Fruit fly (Drosophila melanogaster) whole organism, prepupa: ENCODE data around the gene CG13631.
A peak's percentile ranks its signal among the peaks of the same experiment; 100 is the strongest.

Experiments used
- Blimp-1 ChIP-seq: fragments of 200-800 bp; sonication (Bioruptor generic); optimal IDR thresholded peaks from 3 replicates; lab custom pipeline; 2017; ENCODE audit warnings: missing biosample characterization, missing genetic modification characterization, mild to moderate bottlenecking, moderate library complexity, missing genetic modification reagents
- CG10631 ChIP-seq: fragments of 200-800 bp; sonication (Bioruptor generic); optimal IDR thresholded peaks from 2 replicates; lab custom pipeline; 2016; ENCODE audit warnings: missing biosample characterization, missing genetic modification characterization
- CG3919 ChIP-seq: fragments of 200-800 bp; sonication (Bioruptor generic); optimal IDR thresholded peaks from 3 replicates; lab custom pipeline; 2016; ENCODE audit warnings: missing biosample characterization, missing genetic modification characterization
- CG6163 ChIP-seq: fragments of 200-800 bp; sonication (Bioruptor generic); IDR thresholded peaks from 3 replicates; pipeline ENCODE4 v1.3.6; 2022; ENCODE audit warnings: missing biosample characterization, missing genetic modification characterization
- CG6808 ChIP-seq: fragments of 200-800 bp; sonication (Bioruptor generic); optimal IDR thresholded peaks from 3 replicates; lab custom pipeline; 2017; ENCODE audit warnings: missing biosample characterization, missing genetic modification characterization, mild to moderate bottlenecking, moderate library complexity, missing genetic modification reagents
- CG8119 ChIP-seq: fragments of 200-800 bp; sonication (Bioruptor generic); IDR thresholded peaks from 3 replicates; pipeline ENCODE4 v1.3.6; 2022; ENCODE audit warnings: missing biosample characterization, missing genetic modification characterization
- Eip75B ChIP-seq: fragments of 200-800 bp; sonication (Bioruptor generic); optimal IDR thresholded peaks from 3 replicates; lab custom pipeline; 2016; ENCODE audit warnings: missing biosample characterization, missing genetic modification characterization
- Eip78C ChIP-seq: fragments of 200-800 bp; sonication (Bioruptor generic); peaks from one replicate; lab custom pipeline; 2016; ENCODE audit warnings: missing biosample characterization, missing genetic modification characterization
- Eip93F ChIP-seq: fragments of 200-800 bp; sonication (Bioruptor generic); optimal IDR thresholded peaks from 2 replicates; lab custom pipeline; 2016; ENCODE audit warnings: missing biosample characterization, mild to moderate bottlenecking, missing genetic modification characterization
- Ets21C ChIP-seq: fragments of 200-800 bp; sonication (Bioruptor generic); optimal IDR thresholded peaks from 3 replicates; lab custom pipeline; 2016; ENCODE audit warnings: missing biosample characterization, missing genetic modification characterization
- Gug ChIP-seq: fragments of 200-800 bp; sonication (Bioruptor generic); IDR thresholded peaks from 2 replicates; pipeline ENCODE4 v1.3.6; 2022; ENCODE audit warnings: missing biosample characterization, missing genetic modification characterization
- Hr38 ChIP-seq: sonication (Bioruptor generic); optimal IDR thresholded peaks from 2 replicates; lab custom pipeline; 2016; ENCODE audit warnings: missing biosample characterization, missing genetic modification characterization
- Met ChIP-seq: fragments of 200-800 bp; sonication (Bioruptor generic); optimal IDR thresholded peaks from 3 replicates; lab custom pipeline; 2016; ENCODE audit warnings: missing biosample characterization, missing genetic modification characterization
- achi ChIP-seq: fragments of 200-800 bp; sonication (Bioruptor generic); optimal IDR thresholded peaks from 3 replicates; lab custom pipeline; 2016; ENCODE audit warnings: missing biosample characterization, missing genetic modification characterization
- acj6 ChIP-seq: fragments of 200-800 bp; sonication (Bioruptor generic); optimal IDR thresholded peaks from 3 replicates; lab custom pipeline; 2016; ENCODE audit warnings: missing biosample characterization, missing genetic modification characterization
- dac ChIP-seq: fragments of 200-800 bp; sonication (Bioruptor generic); optimal IDR thresholded peaks from 2 replicates; lab custom pipeline; 2017; ENCODE audit warnings: missing biosample characterization, mild to moderate bottlenecking, missing genetic modification characterization
- dsx ChIP-seq: fragments of 200-800 bp; optimal IDR thresholded peaks from 3 replicates; lab custom pipeline; 2019; ENCODE audit warnings: missing biosample characterization, mild to moderate bottlenecking, missing genetic modification characterization, moderate library complexity; ENCODE audit not compliant: poor library complexity, severe bottlenecking
- eg ChIP-seq: fragments of 200-800 bp; sonication (Bioruptor generic); IDR thresholded peaks from 3 replicates; pipeline ENCODE4 v1.3.6; 2022; ENCODE audit warnings: missing biosample characterization, missing genetic modification characterization
- esn ChIP-seq: fragments of 200-800 bp; sonication (Bioruptor generic); optimal IDR thresholded peaks from 2 replicates; lab custom pipeline; 2016; ENCODE audit warnings: missing biosample characterization, mild to moderate bottlenecking, missing genetic modification characterization, moderate library complexity
- fd85E ChIP-seq: fragments of 200-800 bp; sonication (Bioruptor generic); optimal IDR thresholded peaks from 3 replicates; lab custom pipeline; 2016; ENCODE audit warnings: missing biosample characterization, missing genetic modification characterization
- lz ChIP-seq: fragments of 200-800 bp; sonication (Bioruptor generic); optimal IDR thresholded peaks from 3 replicates; lab custom pipeline; 2016; ENCODE audit warnings: missing biosample characterization, missing genetic modification characterization
- pdm3 ChIP-seq: fragments of 200-800 bp; sonication (Bioruptor generic); optimal IDR thresholded peaks from 3 replicates; lab custom pipeline; 2016; ENCODE audit warnings: missing biosample characterization, missing genetic modification characterization
- salr ChIP-seq, 2 experiments: fragments of 200-800 bp; sonication (Bioruptor generic); optimal IDR thresholded peaks; 3 replicates each; lab custom pipeline; 2016 to 2018; ENCODE audit warnings: missing biosample characterization in 2 of 2, missing genetic modification characterization in 2 of 2, mild to moderate bottlenecking in 1 of 2
- spab ChIP-seq: fragments of 200-800 bp; sonication (Bioruptor generic); optimal IDR thresholded peaks from 2 replicates; lab custom pipeline; 2017; ENCODE audit warnings: missing biosample characterization, mild to moderate bottlenecking, missing genetic modification characterization, missing genetic modification reagents
- svp ChIP-seq: fragments of 200-800 bp; sonication (Bioruptor generic); peaks from one replicate; lab custom pipeline; 2016; ENCODE audit warnings: missing biosample characterization, missing genetic modification characterization
- topi ChIP-seq: fragments of 200-800 bp; sonication (Bioruptor generic); optimal IDR thresholded peaks from 3 replicates; lab custom pipeline; 2016; ENCODE audit warnings: missing biosample characterization, missing genetic modification characterization
- vri ChIP-seq: fragments of 200-800 bp; sonication (Bioruptor generic); optimal IDR thresholded peaks from 3 replicates; lab custom pipeline; 2016; ENCODE audit warnings: missing biosample characterization, mild to moderate bottlenecking, missing genetic modification characterization

The CG13631 gene

dm6 chr3R:24768538-24769401, at the start of gene CG13631 (continued):
- TF ChIP-seq CG6808 (GFP tag; lab: Kevin White, UChicago) (peak; percentile 80), CG10631 (peak; percentile 97), Hr38 (GFP tag; lab: Kevin White, UChicago) (peak; percentile 81), Eip75B (GFP tag; lab: Kevin White, UChicago) (peak; percentile 98), lz (peak; percentile 98), Met (peak; percentile 96), Gug (GFP tag; lab: Robert Waterston, UW) (peak; percentile 98), acj6 (peak; percentile 98), vri (GFP tag; lab: Kevin White, UChicago) (peak; percentile 93), CG8119 (GFP tag; lab: Robert Waterston, UW) (peak; percentile 99)

dm6 chr3R:24720459-24721370, 48.4 kb upstream of the CG13631 start:
- TF ChIP-seq eg = peak; percentile 43; the same call in 1 of the 3 replicates
- TF ChIP-seq svp (GFP tag; lab: Kevin White, UChicago) = peak; percentile 68
- TF ChIP-seq pdm3 = no peak
- peak; percentile 3 for TF ChIP-seq Eip78C
- no peak for TF ChIP-seq topi (GFP tag; lab: Kevin White, UChicago)
- no peak for TF ChIP-seq Ets21C (GFP tag; lab: Kevin White, UChicago)
- TF ChIP-seq salr (GFP tag; optimal IDR thresholded peaks at IDR 0.05; lab: Kevin White, UChicago) = peak in 1 of 2 experiments; percentile 36
- TF ChIP-seq CG6808 (GFP tag; lab: Kevin White, UChicago) = peak; percentile 6
- TF ChIP-seq achi (GFP tag; lab: Kevin White, UChicago) = peak; percentile 23
- peak; percentile 76 for TF ChIP-seq CG6163 (GFP tag; lab: Robert Waterston, UW)
- peak; percentile 79 for TF ChIP-seq CG3919 (GFP tag; lab: Kevin White, UChicago)
- TF ChIP-seq dsx = peak; percentile 32

- TF ChIP-seq dac (GFP tag; lab: Kevin White, UChicago) (no peak), svp (GFP tag; lab: Kevin White, UChicago) (no peak), CG3919 (GFP tag; lab: Kevin White, UChicago) (no peak), Blimp-1 (GFP tag; lab: Kevin White, UChicago) (no peak), fd85E (no peak), acj6 (no peak), Eip75B (GFP tag; lab: Kevin White, UChicago) (no peak), achi (GFP tag; lab: Kevin White, UChicago) (no peak), lz (no peak), spab (no peak), Eip93F (no peak), Hr38 (GFP tag; lab: Kevin White, UChicago) (no peak)
- TF ChIP-seq, all 60 proteins: peak for 0
Observed at dm6 chr3R:24726347-24726891, 42.7 kb upstream of the CG13631 start.

DNA sequence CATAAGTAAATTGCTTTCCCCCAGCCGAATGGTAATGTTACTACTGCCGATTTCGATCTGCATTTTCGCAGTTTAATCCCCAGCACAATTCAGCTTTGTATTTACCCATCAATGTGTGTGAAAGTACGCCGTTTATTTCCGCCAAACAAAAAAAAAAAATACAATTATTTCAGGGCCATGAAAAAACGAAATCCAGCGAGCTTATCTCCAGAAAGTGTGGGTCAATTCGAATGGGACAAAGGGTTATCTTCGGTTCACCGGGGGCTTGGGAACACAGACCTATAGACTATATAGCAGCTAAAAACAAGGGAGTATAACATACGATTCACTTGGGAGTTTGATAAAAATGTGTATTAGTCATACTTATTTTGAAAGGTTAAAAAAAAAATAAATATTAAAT, 42.1 kb upstream of the CG13631 start:
- TF ChIP-seq esn (GFP tag; lab: Kevin White, UChicago) = no peak
- TF ChIP-seq svp (GFP tag; lab: Kevin White, UChicago) = peak; percentile 97
